Worm (Caenorhabditis elegans): ENCODE measurements around the gene trx-2.

Gene trx-2

ce11 chrV:10332012-10332411, 17.5 kb downstream of the trx-2 start, which contains the start of gene crm-1:
TSS of gene crm-1 (minus strand) at chrV:10332112.
- TF ChIP-seq drap-1 (GFP tag; optimal IDR thresholded peaks at IDR 0.05), result no peak
- no peak for TF ChIP-seq blmp-1 (tag; optimal IDR thresholded peaks at IDR 0.05)
- no peak for TF ChIP-seq snpc-4 (tag; optimal IDR thresholded peaks at IDR 0.05)
- no peak for TF ChIP-seq zip-8 (tag; optimal IDR thresholded peaks at IDR 0.05)

ce11 chrV:10333843-10334242, 19.4 kb downstream of the trx-2 start:
- TF ChIP-seq lin-32 (GFP tag; optimal IDR thresholded peaks at IDR 0.05), result no peak
- TF ChIP-seq ces-1 (GFP tag; optimal IDR thresholded peaks at IDR 0.05), result no peak
- no peak for TF ChIP-seq flh-1 (GFP tag; optimal IDR thresholded peaks at IDR 0.05)
- TF ChIP-seq lsy-2 (tag; optimal IDR thresholded peaks at IDR 0.05), result no peak
- no peak for TF ChIP-seq ztf-11 (tag; optimal IDR thresholded peaks at IDR 0.05)
- no peak for TF ChIP-seq ham-2 (GFP tag; optimal IDR thresholded peaks at IDR 0.05)
- TF ChIP-seq drap-1 (GFP tag; optimal IDR thresholded peaks at IDR 0.05), result no peak
- TF ChIP-seq elt-1 (tag; optimal IDR thresholded peaks at IDR 0.05; ENCODE audit: borderline replicate concordance, insufficient read depth), result no peak
- TF ChIP-seq cnd-1 (tag; optimal IDR thresholded peaks at IDR 0.05), result no peak
- no peak for TF ChIP-seq mep-1 (tag; optimal IDR thresholded peaks at IDR 0.05)
- TF ChIP-seq nhr-28 (tag; optimal IDR thresholded peaks at IDR 0.05), result no peak
- no peak for TF ChIP-seq M03D4.4 (tag; optimal IDR thresholded peaks at IDR 0.05)

ce11 chrV:10338305-10338992, 24.0 kb downstream of the trx-2 start, which contains the start of gene arx-2:
TSS of gene arx-2 (minus strand) at chrV:10338355.
- TF ChIP-seq nhr-2 (tag; optimal IDR thresholded peaks at IDR 0.05) (no peak), elt-3 (tag; optimal IDR thresholded peaks at IDR 0.05) (no peak), ceh-39 (tag; optimal IDR thresholded peaks at IDR 0.05) (peak; percentile 12), nhr-237 (tag; optimal IDR thresholded peaks at IDR 0.05) (peak; percentile 38), lsy-2 (tag; optimal IDR thresholded peaks at IDR 0.05) (peak; percentile 16), ces-1 (GFP tag; optimal IDR thresholded peaks at IDR 0.05) (peak; percentile 48), pha-4 (tag; optimal IDR thresholded peaks at IDR 0.05) (peak; percentile 15)

ce11 chrV:10339200-10339599, 24.7 kb downstream of the trx-2 start, which contains the start of gene K07C5.2:
TSS of gene K07C5.2 (plus strand) at chrV:10339500.
- TF ChIP-seq hlh-1 (tag; optimal IDR thresholded peaks at IDR 0.05) (no peak), lin-13 (tag; optimal IDR thresholded peaks at IDR 0.05) (no peak), lin-32 (GFP tag; optimal IDR thresholded peaks at IDR 0.05) (no peak), ztf-11 (tag; optimal IDR thresholded peaks at IDR 0.05) (no peak), nhr-28 (tag; optimal IDR thresholded peaks at IDR 0.05) (no peak), blmp-1 (tag; optimal IDR thresholded peaks at IDR 0.05) (no peak), snpc-4 (tag; optimal IDR thresholded peaks at IDR 0.05) (no peak), unc-39 (tag; optimal IDR thresholded peaks at IDR 0.05) (no peak), M03D4.4 (tag; optimal IDR thresholded peaks at IDR 0.05) (no peak), mep-1 (tag; optimal IDR thresholded peaks at IDR 0.05) (no peak), lsy-2 (tag; optimal IDR thresholded peaks at IDR 0.05) (no peak), nhr-76 (tag; optimal IDR thresholded peaks at IDR 0.05) (no peak), pha-4 (tag; optimal IDR thresholded peaks at IDR 0.05) (no peak), bed-3 (GFP tag; optimal IDR thresholded peaks at IDR 0.05) (no peak), elt-1 (tag; optimal IDR thresholded peaks at IDR 0.05; ENCODE audit: borderline replicate concordance, insufficient read depth) (no peak), tbx-8 (GFP tag; optimal IDR thresholded peaks at IDR 0.05) (no peak), elt-3 (tag; optimal IDR thresholded peaks at IDR 0.05) (no peak), sptf-1 (tag; optimal IDR thresholded peaks at IDR 0.05) (no peak), ceh-83 (GFP tag; optimal IDR thresholded peaks at IDR 0.05) (no peak)

- TF ChIP-seq lin-13 (tag; optimal IDR thresholded peaks at IDR 0.05), result peak; percentile 37
- peak; percentile 25 for TF ChIP-seq cnd-1 (tag; optimal IDR thresholded peaks at IDR 0.05)
- peak; percentile 46 for TF ChIP-seq sptf-1 (tag; optimal IDR thresholded peaks at IDR 0.05)
- peak; percentile 33 for TF ChIP-seq drap-1 (GFP tag; optimal IDR thresholded peaks at IDR 0.05)
Observed at ce11 chrV:10341905-10342328, 27.4 kb downstream of the trx-2 start, which contains the start of gene K07C5.13. TSS of gene K07C5.13 (plus strand) at chrV:10342055.

ce11 chrV:10342904-10343303, 28.4 kb downstream of the trx-2 start, which contains the start of gene K07C5.3:
TSS of gene K07C5.3 (plus strand) at chrV:10343032.
- no peak for TF ChIP-seq mep-1 (tag; optimal IDR thresholded peaks at IDR 0.05)
- TF ChIP-seq mls-2 (tag; optimal IDR thresholded peaks at IDR 0.05), result no peak
- no peak for TF ChIP-seq ham-2 (GFP tag; optimal IDR thresholded peaks at IDR 0.05)
- TF ChIP-seq blmp-1 (tag; optimal IDR thresholded peaks at IDR 0.05), result no peak
- no peak for TF ChIP-seq lin-13 (tag; optimal IDR thresholded peaks at IDR 0.05)
- TF ChIP-seq flh-1 (GFP tag; optimal IDR thresholded peaks at IDR 0.05), result no peak
- TF ChIP-seq ceh-43 (GFP tag; optimal IDR thresholded peaks at IDR 0.05), result no peak
- no peak for TF ChIP-seq hlh-1 (tag; optimal IDR thresholded peaks at IDR 0.05)
- no peak for TF ChIP-seq pha-4 (tag; optimal IDR thresholded peaks at IDR 0.05)
- TF ChIP-seq drap-1 (GFP tag; optimal IDR thresholded peaks at IDR 0.05), result no peak
- TF ChIP-seq unc-62 (GFP tag; optimal IDR thresholded peaks at IDR 0.05), result no peak
- no peak for TF ChIP-seq cnd-1 (tag; optimal IDR thresholded peaks at IDR 0.05)
- TF ChIP-seq nhr-12 (tag; optimal IDR thresholded peaks at IDR 0.05), result no peak
- no peak for TF ChIP-seq tbx-8 (GFP tag; optimal IDR thresholded peaks at IDR 0.05)

All from whole organism, mixed stage, embryonic.